Fruit fly (Drosophila melanogaster): ENCODE results near the gene bgm.

The bgm gene

DNA sequence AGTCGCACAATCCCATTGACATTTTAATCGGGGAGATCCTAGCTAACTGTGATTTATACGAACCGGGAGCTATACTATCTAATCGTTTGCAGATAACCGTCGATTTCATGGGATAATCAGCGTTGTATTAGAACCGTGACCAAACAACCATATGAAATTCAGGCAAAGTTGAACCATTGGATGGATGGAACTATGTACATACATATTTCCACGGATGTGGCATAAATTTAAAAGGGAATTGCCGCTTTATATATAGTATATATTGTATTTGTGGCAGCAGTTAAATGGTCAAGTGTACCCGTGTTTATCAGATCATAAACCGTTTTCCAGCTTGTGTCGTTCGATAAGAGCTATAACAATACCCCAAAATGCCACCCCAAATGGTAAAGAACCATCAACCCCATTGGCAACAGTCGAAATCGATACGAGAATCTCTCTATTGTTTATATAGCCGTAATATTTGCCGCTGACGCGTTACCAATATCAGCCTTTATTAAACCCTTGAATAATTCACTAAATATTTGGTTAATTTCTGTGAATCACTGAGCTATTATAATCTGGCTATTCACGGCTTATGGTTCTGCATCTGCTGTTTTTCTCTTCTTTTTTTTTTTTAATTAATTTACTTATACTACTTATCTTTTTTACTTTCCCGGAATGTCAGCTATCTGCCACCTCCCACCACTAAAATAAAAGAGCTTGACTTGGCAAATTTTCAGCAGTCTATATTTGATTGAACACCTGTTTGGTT is at the start of gene bgm:
bgm (plus strand) TSS at position 701 of the 751 bp plus-strand sequence.
- TF ChIP-seq Clk (GFP tag; optimal IDR thresholded peaks at IDR 0.05): no peak
- TF ChIP-seq CG33017 (tag; optimal IDR thresholded peaks at IDR 0.05): no peak
- no peak for TF ChIP-seq tj (GFP tag; optimal IDR thresholded peaks at IDR 0.05)
- TF ChIP-seq pad (GFP tag; optimal IDR thresholded peaks at IDR 0.05): no peak
- no peak for TF ChIP-seq ovo (GFP tag; optimal IDR thresholded peaks at IDR 0.05)
- TF ChIP-seq Hr96 (GFP tag; optimal IDR thresholded peaks at IDR 0.05): no peak
- no peak for TF ChIP-seq CG12768 (GFP tag; optimal IDR thresholded peaks at IDR 0.05)
- TF ChIP-seq Crg-1 (GFP tag; optimal IDR thresholded peaks at IDR 0.05): no peak
- no peak for TF ChIP-seq toe (GFP tag; optimal IDR thresholded peaks at IDR 0.05)
- no peak for TF ChIP-seq Mnt (GFP tag; optimal IDR thresholded peaks at IDR 0.05)
- no peak for TF ChIP-seq CG5204 (GFP tag; optimal IDR thresholded peaks at IDR 0.05)
- no peak for TF ChIP-seq bab1 (GFP tag; optimal IDR thresholded peaks at IDR 0.05)
- no peak for TF ChIP-seq CG11617 (GFP tag; optimal IDR thresholded peaks at IDR 0.05)
- no peak for TF ChIP-seq CG7045 (GFP tag; optimal IDR thresholded peaks at IDR 0.05)

DNA sequence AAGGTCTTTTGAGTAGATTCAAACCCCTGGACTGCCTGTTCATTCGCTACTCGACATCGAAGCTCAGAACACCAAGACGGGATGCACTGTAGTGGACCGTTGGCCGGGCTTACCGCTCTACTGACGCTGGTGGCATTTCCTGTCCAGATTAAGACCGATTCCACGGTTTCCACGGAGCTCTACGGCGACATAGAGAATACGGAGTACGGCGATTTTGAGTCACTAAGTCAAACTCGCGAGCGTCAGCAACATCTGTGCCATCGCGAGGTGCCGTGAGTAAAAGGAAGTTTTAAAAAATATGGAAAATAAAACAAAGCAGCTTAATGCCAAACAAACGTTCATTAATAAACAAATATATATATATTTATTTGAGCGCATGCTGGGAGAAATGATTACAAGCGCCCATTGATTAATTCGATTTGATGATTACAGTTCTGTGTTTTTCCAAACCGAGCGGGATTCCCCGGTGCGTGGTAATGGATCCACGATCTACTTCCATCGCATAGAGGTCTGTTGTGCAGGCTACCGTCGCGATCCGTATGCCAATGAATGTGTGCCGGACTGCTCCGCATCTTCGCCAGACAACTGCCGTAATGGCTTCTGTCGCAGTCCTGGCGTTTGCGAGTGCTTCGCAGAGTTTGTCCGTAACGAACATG is 49.2 kb upstream of the bgm start, which contains the start of gene NimB1:
NimB1 (plus strand) TSS at position 41 of the 656 bp plus-strand sequence.
- TF ChIP-seq cic (GFP tag; optimal IDR thresholded peaks at IDR 0.05) (peak; percentile 41), CG1620 (GFP tag; optimal IDR thresholded peaks at IDR 0.05) (no peak)

DNA sequence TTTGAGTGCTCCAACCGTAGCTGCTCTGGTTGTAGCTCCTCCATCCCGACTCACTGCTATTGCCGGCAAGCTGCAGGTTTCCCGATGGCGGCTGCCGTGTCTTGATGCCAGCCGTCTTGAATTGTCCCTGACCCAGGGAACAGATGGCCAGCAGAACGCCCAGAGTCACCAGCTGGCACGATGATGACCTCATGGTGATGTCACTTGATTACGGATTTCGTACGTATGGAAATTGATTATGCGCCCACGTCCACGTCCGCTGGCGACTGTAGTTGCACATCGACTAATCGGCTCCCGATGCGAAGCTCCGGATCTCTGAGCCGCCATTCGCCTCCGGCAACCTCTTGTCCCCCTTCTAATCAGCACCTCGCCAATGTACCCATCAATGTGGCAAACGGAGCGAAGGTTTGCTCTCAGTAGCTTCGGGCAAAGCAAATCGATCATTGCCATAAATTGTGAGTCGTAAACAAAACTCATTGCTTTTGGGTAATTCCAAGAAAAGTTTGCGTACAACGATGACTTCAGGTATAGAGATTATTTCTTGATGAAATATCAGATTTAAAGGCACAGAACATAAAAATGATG is 46.0 kb upstream of the bgm start, which contains the start of gene NimB2:
NimB2 (minus strand) TSS at position 287 of the 585 bp plus-strand sequence.
- TF ChIP-seq CG7101 (tag; optimal IDR thresholded peaks at IDR 0.05): no peak
- no peak for TF ChIP-seq tj (GFP tag; optimal IDR thresholded peaks at IDR 0.05)
- no peak for TF ChIP-seq CG11617 (GFP tag; optimal IDR thresholded peaks at IDR 0.05)
- TF ChIP-seq CG33017 (tag; optimal IDR thresholded peaks at IDR 0.05): no peak
- no peak for TF ChIP-seq Mnt (GFP tag; optimal IDR thresholded peaks at IDR 0.05)
- TF ChIP-seq toe (GFP tag; optimal IDR thresholded peaks at IDR 0.05): no peak
- TF ChIP-seq pad (GFP tag; optimal IDR thresholded peaks at IDR 0.05): no peak
- no peak for TF ChIP-seq CG7045 (GFP tag; optimal IDR thresholded peaks at IDR 0.05)
- TF ChIP-seq CG14711 (tag; optimal IDR thresholded peaks at IDR 0.05): no peak
- TF ChIP-seq Clk (GFP tag; optimal IDR thresholded peaks at IDR 0.05): no peak
- TF ChIP-seq CG12768 (GFP tag; optimal IDR thresholded peaks at IDR 0.05): no peak
- TF ChIP-seq kay (GFP tag; ENCODE audit: borderline replicate concordance): no peak
- no peak for TF ChIP-seq Crg-1 (GFP tag; optimal IDR thresholded peaks at IDR 0.05)
- no peak for TF ChIP-seq ovo (GFP tag; optimal IDR thresholded peaks at IDR 0.05)
- TF ChIP-seq CG5204 (GFP tag; optimal IDR thresholded peaks at IDR 0.05): no peak
- no peak for TF ChIP-seq CG1620 (GFP tag; optimal IDR thresholded peaks at IDR 0.05)
- no peak for TF ChIP-seq cic (GFP tag; optimal IDR thresholded peaks at IDR 0.05)

- TF ChIP-seq CG1620 (GFP tag; optimal IDR thresholded peaks at IDR 0.05) (no peak), CG11617 (GFP tag; optimal IDR thresholded peaks at IDR 0.05) (no peak), toe (GFP tag; optimal IDR thresholded peaks at IDR 0.05) (no peak), CG7045 (GFP tag; optimal IDR thresholded peaks at IDR 0.05) (no peak), pad (GFP tag; optimal IDR thresholded peaks at IDR 0.05) (no peak), CG33017 (tag; optimal IDR thresholded peaks at IDR 0.05) (no peak), CG12768 (GFP tag; optimal IDR thresholded peaks at IDR 0.05) (no peak), cnc (optimal IDR thresholded peaks at IDR 0.05) (no peak), tj (GFP tag; optimal IDR thresholded peaks at IDR 0.05) (no peak), Clk (GFP tag; optimal IDR thresholded peaks at IDR 0.05) (no peak), CG5204 (GFP tag; optimal IDR thresholded peaks at IDR 0.05) (no peak), CG14711 (tag; optimal IDR thresholded peaks at IDR 0.05) (no peak), Mnt (GFP tag; optimal IDR thresholded peaks at IDR 0.05) (no peak), cic (GFP tag; optimal IDR thresholded peaks at IDR 0.05) (no peak), Crg-1 (GFP tag; optimal IDR thresholded peaks at IDR 0.05) (no peak), bab1 (GFP tag; optimal IDR thresholded peaks at IDR 0.05) (no peak), Hr96 (GFP tag; optimal IDR thresholded peaks at IDR 0.05) (no peak), ovo (GFP tag; optimal IDR thresholded peaks at IDR 0.05) (no peak)
Measured at dm6 chr2L:13967846-13968350, 44.9 kb upstream of the bgm start, which contains the start of gene NimB3. Gene NimB3, minus strand, starts transcription at chr2L:13967985.

DNA sequence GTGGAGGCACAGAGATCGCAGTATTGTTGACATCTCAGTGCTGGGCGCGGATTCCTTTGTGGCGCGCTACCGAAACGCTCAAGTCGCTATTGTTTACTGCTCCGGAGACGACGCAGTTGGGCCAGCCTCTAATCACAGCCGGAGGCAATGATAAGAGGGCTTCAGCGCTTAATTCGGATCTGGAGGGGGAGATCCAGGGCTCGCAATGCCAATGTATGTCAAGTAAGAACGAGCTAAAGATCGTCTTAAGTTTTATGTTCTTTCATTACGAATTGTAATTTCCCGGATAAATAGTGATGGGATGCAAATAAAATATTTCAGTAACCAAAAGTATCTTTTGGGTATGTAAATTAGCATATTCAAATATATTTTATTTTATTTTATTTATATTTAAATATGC is 42.9 kb upstream of the bgm start, which contains the start of the genes NimB4 and NimB5:
NimB4 (minus strand) TSS at position 101 of the 400 bp plus-strand sequence.
NimB5 (plus strand) TSS at position 302 of the 400 bp plus-strand sequence.
- no peak for TF ChIP-seq cic (GFP tag; optimal IDR thresholded peaks at IDR 0.05)
- no peak for TF ChIP-seq CG7045 (GFP tag; optimal IDR thresholded peaks at IDR 0.05)
- no peak for TF ChIP-seq tj (GFP tag; optimal IDR thresholded peaks at IDR 0.05)
- TF ChIP-seq pad (GFP tag; optimal IDR thresholded peaks at IDR 0.05): no peak
- TF ChIP-seq Mnt (GFP tag; optimal IDR thresholded peaks at IDR 0.05): no peak
- no peak for TF ChIP-seq kay (GFP tag; ENCODE audit: borderline replicate concordance)
- TF ChIP-seq CG11617 (GFP tag; optimal IDR thresholded peaks at IDR 0.05): no peak
- TF ChIP-seq Hr96 (GFP tag; optimal IDR thresholded peaks at IDR 0.05): no peak
- no peak for TF ChIP-seq Crg-1 (GFP tag; optimal IDR thresholded peaks at IDR 0.05)
- TF ChIP-seq cnc (optimal IDR thresholded peaks at IDR 0.05): no peak
- TF ChIP-seq bab1 (GFP tag; optimal IDR thresholded peaks at IDR 0.05): no peak
- TF ChIP-seq toe (GFP tag; optimal IDR thresholded peaks at IDR 0.05): no peak

Data from whole organism, adult.